In the genomic region with DNA sequence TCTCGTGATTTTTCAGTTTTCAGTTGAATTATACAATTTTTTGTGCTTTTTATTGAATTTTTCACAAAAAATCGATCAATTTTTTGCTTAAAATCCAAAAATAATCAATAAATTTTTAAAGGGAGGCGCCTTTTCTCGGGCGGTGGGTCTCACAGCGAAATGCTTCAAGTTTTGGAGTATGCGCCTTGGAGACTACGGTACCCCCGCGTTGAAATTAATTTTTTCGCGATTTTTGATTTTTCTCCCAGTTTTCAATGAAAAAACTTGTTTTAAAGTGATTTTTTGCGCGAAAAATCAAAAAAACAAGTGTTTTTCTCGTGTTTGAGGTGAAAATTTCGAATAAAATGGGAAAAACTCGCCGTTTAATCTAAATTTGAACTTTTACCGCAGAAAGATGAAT, we compare ENCODE assay signal across 2 worm cellular contexts.
TF ChIP-seq lines count a peak whose summit lies in the region.

No protein-coding gene starts in this region.

TF ChIP-seq in whole organism, L4 larva, 104 proteins besides CTCF, POLR2A, EP300 and RAD21:
- no peak for TF ChIP-seq daf-8 (GFP tag; IDR thresholded peaks at IDR 0.05; lab: Robert Waterston, UW)
- peak; percentile 33; the same call in 1 of the 2 replicates for TF ChIP-seq lin-38 (GFP tag; IDR thresholded peaks at IDR 0.05; lab: Robert Waterston, UW)

TF ChIP-seq in whole organism, young adult, 124 proteins besides CTCF, POLR2A, EP300 and RAD21:
- TF ChIP-seq hmg-1.2 (GFP tag; IDR thresholded peaks at IDR 0.05; lab: Robert Waterston, UW), result peak; percentile 5; the same call in 1 of the 2 replicates
- TF ChIP-seq madf-8 (GFP tag; conservative IDR thresholded peaks at IDR 0.05; lab: Robert Waterston, UW), result peak; percentile 65
- no peak for TF ChIP-seq ztf-6 (GFP tag; IDR thresholded peaks at IDR 0.05; lab: Robert Waterston, UW)
- TF ChIP-seq mxl-1 (tag; optimal IDR thresholded peaks at IDR 0.05; lab: Kevin White, UChicago), result no peak
- peak; percentile 26 for TF ChIP-seq dpl-1 (GFP tag; optimal IDR thresholded peaks at IDR 0.05; lab: Kevin White, UChicago)
- no peak for TF ChIP-seq nhr-80 (tag; optimal IDR thresholded peaks at IDR 0.05; lab: Kevin White, UChicago)
- no peak for TF ChIP-seq hlh-26 (GFP tag; conservative IDR thresholded peaks at IDR 0.05; lab: Robert Waterston, UW)
- no peak for TF ChIP-seq gei-17 (GFP tag; optimal IDR thresholded peaks at IDR 0.05; lab: Kevin White, UChicago)
- TF ChIP-seq pbrm-1 (GFP tag; IDR thresholded peaks at IDR 0.05; lab: Robert Waterston, UW), result no peak
- TF ChIP-seq ceh-40 (GFP tag; IDR thresholded peaks at IDR 0.05; lab: Robert Waterston, UW), result no peak
- peak; percentile 57 for TF ChIP-seq ceh-91 (GFP tag; IDR thresholded peaks at IDR 0.05; lab: Robert Waterston, UW)
- no peak for TF ChIP-seq ztf-18 (tag; optimal IDR thresholded peaks at IDR 0.05; lab: Kevin White, UChicago)
- TF ChIP-seq let-526 (GFP tag; IDR thresholded peaks at IDR 0.05; lab: Robert Waterston, UW), result no peak
- no peak for TF ChIP-seq attf-3 (GFP tag; conservative IDR thresholded peaks at IDR 0.05; lab: Robert Waterston, UW)
- TF ChIP-seq nhr-179 (tag; optimal IDR thresholded peaks at IDR 0.05; lab: Kevin White, UChicago), result no peak
- TF ChIP-seq lsl-1 (GFP tag; optimal IDR thresholded peaks at IDR 0.05; lab: Kevin White, UChicago), result peak; percentile 86
- TF ChIP-seq madf-6 (GFP tag; IDR thresholded peaks at IDR 0.05; lab: Robert Waterston, UW), result peak; percentile 84
- no peak for TF ChIP-seq ets-4 (GFP tag; optimal IDR thresholded peaks at IDR 0.05; lab: Kevin White, UChicago)
- TF ChIP-seq snpc-1.3 (tag; optimal IDR thresholded peaks at IDR 0.05; lab: Kevin White, UChicago; ENCODE audit: insufficient read depth), result no peak
- TF ChIP-seq tbx-9 (tag; optimal IDR thresholded peaks at IDR 0.05; lab: Kevin White, UChicago; ENCODE audit: borderline replicate concordance), result no peak
- TF ChIP-seq ZK185.1 (tag; optimal IDR thresholded peaks at IDR 0.05; lab: Kevin White, UChicago; ENCODE audit: poor library complexity, severe bottlenecking), result no peak
- peak; percentile 88 for TF ChIP-seq F33H1.4 (GFP tag; IDR thresholded peaks at IDR 0.05; lab: Robert Waterston, UW)
- no peak for TF ChIP-seq Y56A3A.18 (GFP tag; IDR thresholded peaks at IDR 0.05; lab: Robert Waterston, UW)
- TF ChIP-seq hlh-12 (tag; optimal IDR thresholded peaks at IDR 0.05; lab: Kevin White, UChicago), result no peak
- TF ChIP-seq K12H6.12 (tag; optimal IDR thresholded peaks at IDR 0.05; lab: Kevin White, UChicago), result no peak
- no peak for TF ChIP-seq hsf-1 (GFP tag; IDR thresholded peaks at IDR 0.05; lab: Robert Waterston, UW)
- TF ChIP-seq ztf-3 (GFP tag; optimal IDR thresholded peaks at IDR 0.05; lab: Kevin White, UChicago), result no peak
- no peak for TF ChIP-seq bed-1 (GFP tag; IDR thresholded peaks at IDR 0.05; lab: Robert Waterston, UW)
- TF ChIP-seq cebp-2 (GFP tag; IDR thresholded peaks at IDR 0.05; lab: Robert Waterston, UW), result no peak
- peak; percentile 60; the same call in 1 of the 2 replicates for TF ChIP-seq D2030.7 (GFP tag; IDR thresholded peaks at IDR 0.05; lab: Robert Waterston, UW)
- no peak for TF ChIP-seq madf-3 (GFP tag; IDR thresholded peaks at IDR 0.05; lab: Robert Waterston, UW)
- no peak for TF ChIP-seq sdz-38 (tag; optimal IDR thresholded peaks at IDR 0.05; lab: Kevin White, UChicago)
- TF ChIP-seq B0261.1 (tag; optimal IDR thresholded peaks at IDR 0.05; lab: Kevin White, UChicago), result no peak
- peak; percentile 61 for TF ChIP-seq efl-1 (GFP tag; optimal IDR thresholded peaks at IDR 0.05; lab: Kevin White, UChicago)
- peak; percentile 71 for TF ChIP-seq xnd-1 (tag; optimal IDR thresholded peaks at IDR 0.05; lab: Kevin White, UChicago)
- no peak for TF ChIP-seq ztf-26 (tag; optimal IDR thresholded peaks at IDR 0.05; lab: Kevin White, UChicago)
- TF ChIP-seq hrde-1 (tag; optimal IDR thresholded peaks at IDR 0.05; lab: Kevin White, UChicago; ENCODE audit: borderline replicate concordance), result no peak
- TF ChIP-seq dpff-1 (tag; optimal IDR thresholded peaks at IDR 0.05; lab: Kevin White, UChicago), result no peak
